Worm (Caenorhabditis elegans): Measurements from ENCODE around the gene T05E12.9.

DNA sequence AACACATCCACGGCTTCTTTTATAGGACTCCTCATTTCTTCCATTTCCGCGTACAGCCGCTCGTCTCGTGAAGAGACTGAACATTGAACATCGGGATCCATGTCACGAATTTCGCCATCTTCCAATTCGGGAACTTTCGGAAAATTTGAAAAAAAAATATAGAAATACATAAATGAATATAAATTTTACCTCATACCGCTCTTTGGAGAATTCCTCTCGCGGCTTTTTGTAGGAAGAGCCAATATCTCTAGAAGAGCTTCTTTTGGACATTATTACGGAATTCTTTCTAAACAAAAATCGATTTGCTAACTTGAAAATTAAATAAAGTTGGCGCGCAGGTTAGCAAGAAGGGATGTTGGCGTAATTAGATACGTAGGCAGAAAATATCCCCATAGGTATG is at the start of gene T05E12.9:
- TF ChIP-seq W03F9.2 (tag; optimal IDR thresholded peaks at IDR 0.05), result no peak
- no peak for TF ChIP-seq dao-5 (tag; optimal IDR thresholded peaks at IDR 0.05)

Data from whole organism, L4/young adult.